Worm (Caenorhabditis elegans): ENCODE measurements around the gene nduc-2.

DNA sequence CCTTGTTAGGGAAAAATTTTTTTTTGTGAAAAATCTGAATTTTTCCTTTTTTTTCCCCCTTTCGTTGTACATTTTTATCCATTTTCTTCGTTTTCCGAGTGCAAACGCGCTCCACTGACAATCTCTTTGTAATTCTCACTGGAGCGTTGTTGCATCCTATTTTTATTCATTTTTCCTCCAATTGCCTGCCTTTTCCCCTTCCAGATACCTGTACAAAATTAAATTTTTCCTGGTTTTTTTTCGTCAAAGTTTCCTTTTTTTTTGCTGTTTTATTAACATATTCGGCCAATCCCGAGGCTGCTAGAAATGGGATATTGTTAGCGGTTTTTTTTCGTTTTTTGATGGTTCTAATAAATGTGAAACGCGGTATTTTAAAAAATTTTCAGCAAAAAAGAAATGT, 24.8 kb downstream of the nduc-2 start:
- TF ChIP-seq snu-23 (GFP tag; optimal IDR thresholded peaks at IDR 0.05), result no peak
- TF ChIP-seq unc-62 (GFP tag; optimal IDR thresholded peaks at IDR 0.05), result no peak
- no peak for TF ChIP-seq ama-1 (optimal IDR thresholded peaks at IDR 0.05)
- TF ChIP-seq nhr-19 (GFP tag; conservative IDR thresholded peaks at IDR 0.05), result no peak
- TF ChIP-seq aly-2 (tag; optimal IDR thresholded peaks at IDR 0.05), result peak; percentile 23
- TF ChIP-seq egl-27 (tag; optimal IDR thresholded peaks at IDR 0.05), result no peak
- TF ChIP-seq ces-1 (GFP tag; optimal IDR thresholded peaks at IDR 0.05), result no peak
- TF ChIP-seq irx-1 (tag; optimal IDR thresholded peaks at IDR 0.05), result no peak
- no peak for TF ChIP-seq zag-1 (tag; optimal IDR thresholded peaks at IDR 0.05)
